Fruit fly (Drosophila melanogaster): ENCODE data around the gene Pxt.

Gene Pxt

dm6 chr3R:17681611-17682243 is 37.5 kb upstream of the Pxt start:
- TF ChIP-seq tna (GFP tag; IDR thresholded peaks at IDR 0.05; ENCODE audit: partially characterized antibody) (no peak), lov (optimal IDR thresholded peaks at IDR 0.05) (peak; percentile 9), lov (GFP tag; IDR thresholded peaks at IDR 0.05) (no peak), grn (GFP tag; optimal IDR thresholded peaks at IDR 0.05) (peak; percentile 36), Abd-B (GFP tag; optimal IDR thresholded peaks at IDR 0.05) (no peak), CG15479 (GFP tag; optimal IDR thresholded peaks at IDR 0.05) (peak; percentile 36), CG1792 (GFP tag; optimal IDR thresholded peaks at IDR 0.05) (no peak), CG9932 (GFP tag; IDR thresholded peaks at IDR 0.05) (no peak), Trl (optimal IDR thresholded peaks at IDR 0.05) (peak; percentile 43 to 57), Trl (GFP tag; optimal IDR thresholded peaks at IDR 0.05) (no peak), Ssrp (tag; optimal IDR thresholded peaks at IDR 0.05) (peak; percentile 8), Med (GFP tag) (peak; percentile 10), oc (tag; optimal IDR thresholded peaks at IDR 0.05) (no peak), Drgx (GFP tag; IDR thresholded peaks at IDR 0.05) (no peak), pros (GFP tag; optimal IDR thresholded peaks at IDR 0.05) (peak; percentile 77), PHDP (tag; optimal IDR thresholded peaks at IDR 0.05) (no peak), ftz-f1 (GFP tag; optimal IDR thresholded peaks at IDR 0.05) (no peak), gcm (GFP tag; optimal IDR thresholded peaks at IDR 0.05) (peak; percentile 42), CG14441 (GFP tag; IDR thresholded peaks at IDR 0.05) (no peak), CG5180 (GFP tag; optimal IDR thresholded peaks at IDR 0.05) (peak; percentile 4), wek (GFP tag; optimal IDR thresholded peaks at IDR 0.05) (no peak), Lim3 (GFP tag; IDR thresholded peaks at IDR 0.05) (no peak), sisA (GFP tag; IDR thresholded peaks at IDR 0.05) (no peak), CG4617 (GFP tag; optimal IDR thresholded peaks at IDR 0.05; ENCODE audit: borderline replicate concordance) (no peak), Neu2 (GFP tag; optimal IDR thresholded peaks at IDR 0.05; ENCODE audit: borderline replicate concordance) (peak; percentile 84), Xbp1 (GFP tag; optimal IDR thresholded peaks at IDR 0.05) (no peak), CG6689 (GFP tag; IDR thresholded peaks at IDR 0.05) (no peak), Jarid2 (GFP tag; optimal IDR thresholded peaks at IDR 0.05) (no peak), Hr78 (GFP tag; optimal IDR thresholded peaks at IDR 0.05) (peak in 1 of 2 experiments; percentile 66)

DNA sequence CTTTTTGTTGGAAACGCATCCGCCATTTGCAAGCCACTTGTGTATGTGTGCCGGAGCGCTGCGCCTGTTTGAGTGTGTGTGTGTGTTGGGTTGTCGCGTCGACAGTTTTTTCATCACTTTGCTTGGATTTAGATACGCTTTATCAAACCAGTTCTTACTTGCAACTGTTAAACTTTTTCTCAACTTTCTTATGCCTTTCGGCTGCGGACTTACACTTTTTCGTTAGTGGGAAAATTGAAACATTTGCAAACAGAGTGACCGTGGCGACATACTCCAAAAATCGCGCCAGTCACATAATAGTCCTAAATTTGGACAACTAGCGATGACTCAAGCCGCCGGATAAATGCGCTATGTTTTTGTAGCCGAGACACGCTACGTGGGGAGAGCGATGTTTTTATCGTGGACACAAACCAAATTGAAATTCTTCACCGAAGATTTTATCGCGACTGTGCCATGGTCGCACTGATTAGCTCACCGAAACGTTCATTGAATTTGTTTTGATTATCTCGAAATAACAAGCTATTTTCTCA is 36.9 kb upstream of the Pxt start, which contains the start of the genes alt and CG7655:
Gene alt (minus strand): TSS at position 272 of the 530 bp plus-strand sequence.
Gene CG7655 (plus strand): TSS at position 426 of the 530 bp plus-strand sequence.
- TF ChIP-seq Poxn (GFP tag; IDR thresholded peaks at IDR 0.05) (no peak), CG2116 (GFP tag; optimal IDR thresholded peaks at IDR 0.05) (peak; percentile 66), CG4360 (GFP tag; IDR thresholded peaks at IDR 0.05) (no peak), CG11093 (GFP tag; IDR thresholded peaks at IDR 0.05) (no peak), mld (GFP tag; IDR thresholded peaks at IDR 0.05; ENCODE audit: partially characterized antibody) (no peak), Ets97D (GFP tag; optimal IDR thresholded peaks at IDR 0.05) (peak; percentile 95), pan (optimal IDR thresholded peaks at IDR 0.05) (no peak), pan (GFP tag; optimal IDR thresholded peaks at IDR 0.05 in 1 of 2, IDR thresholded peaks at IDR 0.05 in 1 of 2) (no peak), fd96Cb (tag; optimal IDR thresholded peaks at IDR 0.05) (no peak), so (GFP tag; IDR thresholded peaks at IDR 0.05) (no peak), CG14441 (GFP tag; IDR thresholded peaks at IDR 0.05) (no peak), bsh (GFP tag; optimal IDR thresholded peaks at IDR 0.05) (peak in 1 of 2 experiments; percentile 26), Xbp1 (GFP tag; optimal IDR thresholded peaks at IDR 0.05) (peak; percentile 43), hb (GFP tag; IDR thresholded peaks at IDR 0.05; ENCODE audit: partially characterized antibody) (no peak), lilli (GFP tag; optimal IDR thresholded peaks at IDR 0.05) (no peak), CG3847 (GFP tag; IDR thresholded peaks at IDR 0.05) (no peak), CG1233 (GFP tag; optimal IDR thresholded peaks at IDR 0.05) (no peak), CG6791 (GFP tag; IDR thresholded peaks at IDR 0.05; ENCODE audit: partially characterized antibody) (no peak), CG7372 (GFP tag; IDR thresholded peaks at IDR 0.05) (no peak), Opbp (GFP tag; IDR thresholded peaks at IDR 0.05; ENCODE audit: partially characterized antibody) (no peak), bigmax (GFP tag; optimal IDR thresholded peaks at IDR 0.05) (no peak), CG33213 (GFP tag; optimal IDR thresholded peaks at IDR 0.05) (peak; percentile 90), CG6765 (GFP tag; optimal IDR thresholded peaks at IDR 0.05) (no peak), Mrtf (GFP tag; IDR thresholded peaks at IDR 0.05) (no peak)

Data from whole organism, embryonic.